Worm (Caenorhabditis elegans) whole organism, midembryonic: Measurements from ENCODE around the gene sqt-1.

Experiments
- T22C8.4 ChIP-seq: fragments of 200-800 bp; sonication (Bioruptor generic); IDR thresholded peaks from 2 replicates; pipeline ENCODE4 v1.3.6; 2022; ENCODE audit warnings: missing genetic modification characterization, missing compliant biosample characterization
- cog-1 ChIP-seq: sonication (generic microtip); optimal IDR thresholded peaks from 2 replicates; lab custom pipeline; 2016; ENCODE audit warnings: missing genetic modification characterization, missing compliant biosample characterization
- flt-1 ChIP-seq: fragments of 200-800 bp; sonication (Bioruptor generic); IDR thresholded peaks from 2 replicates; pipeline ENCODE4 v1.3.6; 2022; ENCODE audit warnings: missing genetic modification characterization, missing compliant biosample characterization
- klf-2 ChIP-seq: fragments of 200-800 bp; sonication (Bioruptor generic); conservative IDR thresholded peaks from 2 replicates; pipeline ENCODE4 v1.3.6; 2022; ENCODE audit warnings: missing genetic modification reagents, missing genetic modification characterization, missing compliant biosample characterization
- med-1 ChIP-seq: sonication (generic microtip); optimal IDR thresholded peaks from 2 replicates; lab custom pipeline; 2017; ENCODE audit warnings: missing genetic modification characterization, mild to moderate bottlenecking, missing compliant biosample characterization, antibody characterized with exemption, missing genetic modification reagents; ENCODE audit not compliant: insufficient read depth
- ref-1 ChIP-seq: fragments of 200-800 bp; sonication (Bioruptor generic); conservative IDR thresholded peaks from 2 replicates; pipeline ENCODE4 v1.3.6; 2022; ENCODE audit warnings: missing genetic modification reagents, missing genetic modification characterization, missing compliant biosample characterization
- tab-1 ChIP-seq: fragments of 200-800 bp; sonication (Bioruptor generic); IDR thresholded peaks from 2 replicates; pipeline ENCODE4 v1.3.6; 2022; ENCODE audit warnings: missing genetic modification characterization, missing compliant biosample characterization
- ztf-23 ChIP-seq: fragments of 200-800 bp; sonication (Bioruptor generic); IDR thresholded peaks from 2 replicates; pipeline ENCODE4 v1.3.6; 2022; ENCODE audit warnings: missing genetic modification reagents, missing genetic modification characterization, missing compliant biosample characterization
- ztf-29 ChIP-seq: fragments of 200-800 bp; sonication (Bioruptor generic); IDR thresholded peaks from 2 replicates; pipeline ENCODE4 v1.3.6; 2022; ENCODE audit warnings: missing genetic modification reagents, missing genetic modification characterization, missing compliant biosample characterization

sqt-1 gene

ce11 chrII:11305627-11306449, 31.8 kb downstream of the sqt-1 start, which contains the start of gene rsf-1:
rsf-1 (plus strand) TSS chrII:11306399.
- TF ChIP-seq cog-1 (tag; lab: Kevin White, UChicago) (peak; percentile 44), flt-1 (GFP tag; lab: Robert Waterston, UW) (no peak), ztf-23 (no peak), klf-2 (GFP tag; lab: Robert Waterston, UW) (no peak), T22C8.4 (GFP tag; lab: Robert Waterston, UW) (no peak), med-1 (GFP tag; lab: Kevin White, UChicago) (no peak)

- no peak for TF ChIP-seq med-1 (GFP tag; lab: Kevin White, UChicago)
- TF ChIP-seq cog-1 (tag; lab: Kevin White, UChicago): no peak
- no peak for TF ChIP-seq T22C8.4 (GFP tag; lab: Robert Waterston, UW)
- no peak for TF ChIP-seq ztf-23
- TF ChIP-seq ztf-29 (GFP tag; lab: Robert Waterston, UW): no peak
- no peak for TF ChIP-seq tab-1 (GFP tag; lab: Robert Waterston, UW)
- no peak for TF ChIP-seq klf-2 (GFP tag; lab: Robert Waterston, UW)
- TF ChIP-seq ref-1 (GFP tag; lab: Robert Waterston, UW): no peak
- no peak for TF ChIP-seq flt-1 (GFP tag; lab: Robert Waterston, UW)
Measured at ce11 chrII:11302591-11302990, 35.0 kb downstream of the sqt-1 start, which contains the start of gene samp-1. samp-1 (plus strand) TSS chrII:11302891.

- TF ChIP-seq flt-1 (GFP tag; lab: Robert Waterston, UW): no peak
- TF ChIP-seq ztf-23: no peak
- no peak for TF ChIP-seq ref-1 (GFP tag; lab: Robert Waterston, UW)
- no peak for TF ChIP-seq T22C8.4 (GFP tag; lab: Robert Waterston, UW)
- TF ChIP-seq med-1 (GFP tag; lab: Kevin White, UChicago): no peak
- no peak for TF ChIP-seq klf-2 (GFP tag; lab: Robert Waterston, UW)
- no peak for TF ChIP-seq cog-1 (tag; lab: Kevin White, UChicago)
- no peak for TF ChIP-seq tab-1 (GFP tag; lab: Robert Waterston, UW)
- no peak for TF ChIP-seq ztf-29 (GFP tag; lab: Robert Waterston, UW)
Measured at ce11 chrII:11301059-11301458, 36.6 kb downstream of the sqt-1 start, which contains the start of gene raga-1. raga-1 (plus strand) TSS chrII:11301359.

ce11 chrII:11297217-11297738, 40.4 kb downstream of the sqt-1 start, which contains the start of gene saps-1:
saps-1 (plus strand) TSS chrII:11297688.
- TF ChIP-seq klf-2 (GFP tag; lab: Robert Waterston, UW) (no peak), ztf-29 (GFP tag; lab: Robert Waterston, UW) (no peak), T22C8.4 (GFP tag; lab: Robert Waterston, UW) (no peak), ref-1 (GFP tag; lab: Robert Waterston, UW) (no peak), med-1 (GFP tag; lab: Kevin White, UChicago) (no peak), flt-1 (GFP tag; lab: Robert Waterston, UW) (no peak), tab-1 (GFP tag; lab: Robert Waterston, UW) (no peak)

- no peak for TF ChIP-seq ztf-29 (GFP tag; lab: Robert Waterston, UW)
- TF ChIP-seq cog-1 (tag; lab: Kevin White, UChicago): no peak
- no peak for TF ChIP-seq flt-1 (GFP tag; lab: Robert Waterston, UW)
- no peak for TF ChIP-seq T22C8.4 (GFP tag; lab: Robert Waterston, UW)
- no peak for TF ChIP-seq ztf-23
- TF ChIP-seq tab-1 (GFP tag; lab: Robert Waterston, UW): no peak
- TF ChIP-seq klf-2 (GFP tag; lab: Robert Waterston, UW): no peak
- TF ChIP-seq med-1 (GFP tag; lab: Kevin White, UChicago): no peak
- TF ChIP-seq ref-1 (GFP tag; lab: Robert Waterston, UW): no peak
Measured at ce11 chrII:11293433-11293832, 44.2 kb downstream of the sqt-1 start, which contains the start of gene C47G2.4. C47G2.4 (minus strand) TSS chrII:11293606.

ce11 chrII:11290109-11290784, 47.4 kb downstream of the sqt-1 start, which contains the start of gene C47G2.3:
C47G2.3 (minus strand) TSS chrII:11290159.
- no peak for TF ChIP-seq tab-1 (GFP tag; lab: Robert Waterston, UW)
- TF ChIP-seq med-1 (GFP tag; lab: Kevin White, UChicago): no peak
- no peak for TF ChIP-seq cog-1 (tag; lab: Kevin White, UChicago)
- TF ChIP-seq ztf-29 (GFP tag; lab: Robert Waterston, UW): no peak
- TF ChIP-seq T22C8.4 (GFP tag; lab: Robert Waterston, UW): no peak
- TF ChIP-seq ref-1 (GFP tag; lab: Robert Waterston, UW): no peak
- TF ChIP-seq ztf-23: no peak

- TF ChIP-seq flt-1 (GFP tag; lab: Robert Waterston, UW): no peak
- TF ChIP-seq klf-2 (GFP tag; lab: Robert Waterston, UW): no peak
- TF ChIP-seq tab-1 (GFP tag; lab: Robert Waterston, UW): no peak
- no peak for TF ChIP-seq med-1 (GFP tag; lab: Kevin White, UChicago)
- no peak for TF ChIP-seq cog-1 (tag; lab: Kevin White, UChicago)
- TF ChIP-seq ztf-29 (GFP tag; lab: Robert Waterston, UW): no peak
- no peak for TF ChIP-seq T22C8.4 (GFP tag; lab: Robert Waterston, UW)
- TF ChIP-seq ref-1 (GFP tag; lab: Robert Waterston, UW): no peak
- no peak for TF ChIP-seq ztf-23
Measured at ce11 chrII:11288148-11288547, 49.5 kb downstream of the sqt-1 start.
